Worm (Caenorhabditis elegans) whole organism, L4/young adult: ENCODE results near the gene C38C3.4.

Source experiments
- W03F9.2 ChIP-seq: fragments of 150-350 bp; optimal IDR thresholded peaks from 2 replicates; lab custom pipeline; 2014; ENCODE audit warnings: missing biosample characterization, missing genetic modification characterization
- dao-5 ChIP-seq: sonication (generic microtip); optimal IDR thresholded peaks from 2 replicates; lab custom pipeline; 2016; ENCODE audit warnings: missing genotype, missing genetic modification characterization, moderate library complexity, missing compliant biosample characterization
- him-1 ChIP-seq: sonication (generic microtip); optimal IDR thresholded peaks from 2 replicates; lab custom pipeline; 2016; ENCODE audit warnings: missing genotype, missing genetic modification reagents, missing genetic modification characterization, missing compliant biosample characterization

DNA sequence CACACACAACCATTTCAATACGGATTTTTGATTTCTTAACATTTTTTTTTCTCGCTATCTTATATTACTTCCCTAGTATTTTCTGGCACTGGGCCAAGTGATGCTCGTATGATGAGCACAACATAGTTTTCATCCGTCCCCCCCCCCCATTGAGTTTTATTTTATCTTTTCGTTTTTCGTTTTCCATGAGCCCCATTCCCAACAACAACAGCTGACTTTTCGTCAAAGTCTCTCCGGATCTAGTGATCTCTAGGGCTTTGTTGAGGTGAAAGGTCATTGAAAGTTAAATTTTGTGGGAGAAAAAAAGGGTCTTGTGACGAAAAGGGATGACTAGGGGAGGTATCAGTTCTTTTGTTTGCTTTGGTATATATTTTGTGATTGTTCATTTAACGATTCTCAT, 1.0 kb upstream of the C38C3.4 start:
- TF ChIP-seq him-1 (tag; lab: Kevin White, UChicago), result no peak
- TF ChIP-seq dao-5 (tag; lab: Kevin White, UChicago), result no peak
- no peak for TF ChIP-seq W03F9.2
